Worm (Caenorhabditis elegans) whole organism, late embryonic: ENCODE data around the gene clec-143.

Source experiments
- F13H6.1 ChIP-seq: sonication (generic microtip); optimal IDR thresholded peaks from 2 replicates; lab custom pipeline; 2016; ENCODE audit warnings: missing genetic modification characterization, missing compliant biosample characterization
- K09A11.1 ChIP-seq: sonication (generic microtip); optimal IDR thresholded peaks from 2 replicates; lab custom pipeline; 2017; ENCODE audit warnings: antibody characterized with exemption, mild to moderate bottlenecking, missing genetic modification characterization, missing compliant biosample characterization; ENCODE audit not compliant: insufficient read depth
- ceh-31 ChIP-seq: sonication (generic microtip); optimal IDR thresholded peaks from 2 replicates; lab custom pipeline; 2016; ENCODE audit warnings: missing genetic modification characterization, missing compliant biosample characterization
- ceh-34 ChIP-seq: sonication (generic microtip); optimal IDR thresholded peaks from 2 replicates; lab custom pipeline; 2016; ENCODE audit warnings: mild to moderate bottlenecking, missing genetic modification characterization, missing compliant biosample characterization
- ceh-6 ChIP-seq: fragments of 200-800 bp; sonication (Bioruptor generic); optimal IDR thresholded peaks from 2 replicates; lab custom pipeline; 2018; ENCODE audit warnings: mild to moderate bottlenecking, missing genetic modification characterization, missing compliant biosample characterization
- elt-2 ChIP-seq: sonication (generic microtip); optimal IDR thresholded peaks from 2 replicates; lab custom pipeline; 2016; ENCODE audit warnings: missing genetic modification reagents, missing genetic modification characterization, missing compliant biosample characterization
- elt-4 ChIP-seq: sonication (generic microtip); optimal IDR thresholded peaks from 2 replicates; lab custom pipeline; 2016; ENCODE audit warnings: missing genetic modification characterization, missing compliant biosample characterization
- fkh-6 ChIP-seq: sonication (generic microtip); optimal IDR thresholded peaks from 2 replicates; lab custom pipeline; 2016; ENCODE audit warnings: missing genetic modification characterization, missing compliant biosample characterization
- hlh-6 ChIP-seq: sonication (generic microtip); optimal IDR thresholded peaks from 2 replicates; lab custom pipeline; 2016; ENCODE audit warnings: missing genotype, missing genetic modification characterization, missing compliant biosample characterization
- nhr-11 ChIP-seq: fragments of 150-350 bp; optimal IDR thresholded peaks from 2 replicates; lab custom pipeline; 2014; ENCODE audit warnings: missing biosample characterization, missing genetic modification characterization
- pat-9 ChIP-seq: fragments of 200-800 bp; sonication (Bioruptor generic); optimal IDR thresholded peaks from 2 replicates; lab custom pipeline; 2018; ENCODE audit warnings: mild to moderate bottlenecking, missing genetic modification characterization, moderate library complexity, missing compliant biosample characterization
- tbx-2 ChIP-seq: sonication (generic microtip); optimal IDR thresholded peaks from 2 replicates; lab custom pipeline; 2016; ENCODE audit warnings: missing genetic modification characterization, missing compliant biosample characterization
- unc-42 ChIP-seq: sonication (generic microtip); optimal IDR thresholded peaks from 2 replicates; lab custom pipeline; 2016; ENCODE audit warnings: missing genotype, missing genetic modification characterization, missing compliant biosample characterization

ce11 chrII:10443898-10444297, 26.2 kb downstream of the clec-143 start:
- TF ChIP-seq elt-4 (tag; lab: Kevin White, UChicago): no peak
- no peak for TF ChIP-seq F13H6.1 (tag; lab: Kevin White, UChicago)
- no peak for TF ChIP-seq ceh-34 (tag; lab: Kevin White, UChicago)
- no peak for TF ChIP-seq fkh-6 (tag; lab: Kevin White, UChicago)
- TF ChIP-seq pat-9 (tag; lab: Kevin White, UChicago): no peak
- TF ChIP-seq unc-42 (tag; lab: Kevin White, UChicago): no peak
- TF ChIP-seq elt-2 (tag; lab: Kevin White, UChicago): peak; percentile 72
- TF ChIP-seq K09A11.1 (tag; lab: Kevin White, UChicago): no peak
- TF ChIP-seq hlh-6: no peak
- no peak for TF ChIP-seq ceh-6
- TF ChIP-seq nhr-11 (tag; lab: Kevin White, UChicago): no peak
- TF ChIP-seq tbx-2: no peak
- TF ChIP-seq ceh-31: no peak
